Fruit fly (Drosophila melanogaster) whole organism, embryonic: ENCODE measurements around the gene Cpr66Cb.

Experiments
- Adf1 ChIP-seq: fragments of 200-800 bp; sonication (Bioruptor generic); IDR thresholded peaks from 2 replicates; pipeline ENCODE4 v1.3.6; 2022; ENCODE audit warnings: missing biosample characterization, missing genetic modification characterization
- Blimp-1 ChIP-seq: fragments of 200-800 bp; sonication (Bioruptor generic); optimal IDR thresholded peaks from 3 replicates; lab custom pipeline; 2018; ENCODE audit warnings: missing biosample characterization, missing genetic modification characterization, mild to moderate bottlenecking, moderate library complexity, missing genetic modification reagents
- CG10147 ChIP-seq: fragments of 200-800 bp; sonication (Bioruptor generic); optimal IDR thresholded peaks from 2 replicates; lab custom pipeline; 2019; ENCODE audit warnings: missing biosample characterization, mild to moderate bottlenecking, missing genetic modification characterization, moderate library complexity
- CG1024 ChIP-seq: fragments of 200-800 bp; sonication (Bioruptor generic); IDR thresholded peaks from 2 replicates; pipeline ENCODE4 v1.3.6; 2022; ENCODE audit warnings: missing biosample characterization, missing genetic modification characterization
- CG11456 ChIP-seq: fragments of 200-800 bp; sonication (Bioruptor generic); IDR thresholded peaks from 3 replicates; pipeline ENCODE4 v1.3.6; 2022; ENCODE audit warnings: missing biosample characterization, missing genetic modification characterization
- CG12391 ChIP-seq: fragments of 200-800 bp; sonication (Bioruptor generic); optimal IDR thresholded peaks from 3 replicates; lab custom pipeline; 2018; ENCODE audit warnings: missing biosample characterization, mild to moderate bottlenecking, missing genetic modification characterization, moderate library complexity
- CG14860 ChIP-seq: fragments of 200-800 bp; sonication (Bioruptor generic); IDR thresholded peaks from 3 replicates; pipeline ENCODE4 v1.3.6; 2022; ENCODE audit warnings: missing biosample characterization, missing genetic modification characterization; ENCODE audit not compliant: partially characterized antibody
- CG15269 ChIP-seq: fragments of 200-800 bp; sonication (Bioruptor generic); optimal IDR thresholded peaks from 2 replicates; lab custom pipeline; 2018; ENCODE audit warnings: missing biosample characterization, mild to moderate bottlenecking, missing genetic modification characterization, moderate library complexity
- CG16813 ChIP-seq: fragments of 200-800 bp; sonication (Bioruptor generic); IDR thresholded peaks from 3 replicates; pipeline ENCODE4 v1.3.6; 2022; ENCODE audit warnings: missing biosample characterization, missing genetic modification characterization; ENCODE audit not compliant: partially characterized antibody
- CG17361 ChIP-seq: fragments of 200-800 bp; sonication (Bioruptor generic); IDR thresholded peaks from 3 replicates; pipeline ENCODE4 v1.3.6; 2022; ENCODE audit warnings: missing biosample characterization, missing genetic modification characterization
- CG1832 ChIP-seq: fragments of 200-800 bp; sonication (Bioruptor generic); optimal IDR thresholded peaks from 2 replicates; lab custom pipeline; 2017; ENCODE audit warnings: missing biosample characterization, mild to moderate bottlenecking, missing genetic modification characterization, inconsistent platforms
- CG3065 ChIP-seq: fragments of 200-800 bp; sonication (Bioruptor generic); optimal IDR thresholded peaks from 2 replicates; lab custom pipeline; 2016; ENCODE audit warnings: missing biosample characterization, missing genetic modification characterization
- CG3407 ChIP-seq: fragments of 200-800 bp; sonication (Bioruptor generic); optimal IDR thresholded peaks from 2 replicates; lab custom pipeline; 2018; ENCODE audit warnings: missing biosample characterization, mild to moderate bottlenecking, missing genetic modification characterization
- CG4404 ChIP-seq: fragments of 200-800 bp; sonication (Bioruptor generic); IDR thresholded peaks from 2 replicates; pipeline ENCODE4 v1.3.6; 2022; ENCODE audit warnings: missing biosample characterization, missing genetic modification characterization
- CG4820 ChIP-seq: fragments of 200-800 bp; sonication (Bioruptor generic); optimal IDR thresholded peaks from 3 replicates; lab custom pipeline; 2016; ENCODE audit warnings: missing biosample characterization, missing genetic modification characterization
- CG6175 ChIP-seq: fragments of 200-800 bp; sonication (Bioruptor generic); IDR thresholded peaks from 3 replicates; pipeline ENCODE4 v1.3.6; 2022; ENCODE audit warnings: missing biosample characterization, missing genetic modification characterization
- CG8388 ChIP-seq: fragments of 200-800 bp; sonication (Bioruptor generic); optimal IDR thresholded peaks from 2 replicates; lab custom pipeline; 2019; ENCODE audit warnings: missing biosample characterization, mild to moderate bottlenecking, missing genetic modification characterization, moderate library complexity
- CG9727 ChIP-seq: fragments of 200-800 bp; sonication (Bioruptor generic); optimal IDR thresholded peaks from 3 replicates; lab custom pipeline; 2017; ENCODE audit warnings: missing biosample characterization, mild to moderate bottlenecking, missing genetic modification characterization
- CG9932 ChIP-seq: fragments of 200-800 bp; sonication (Bioruptor generic); IDR thresholded peaks from 2 replicates; pipeline ENCODE4 v1.3.6; 2022; ENCODE audit warnings: missing biosample characterization, missing genetic modification characterization
- Deaf1 ChIP-seq: fragments of 200-800 bp; optimal IDR thresholded peaks from 3 replicates; lab custom pipeline; 2019; ENCODE audit warnings: missing biosample characterization, mild to moderate bottlenecking, missing genetic modification characterization, moderate library complexity
- E2f1 ChIP-seq: fragments of 200-800 bp; sonication (Bioruptor generic); IDR thresholded peaks from 2 replicates; pipeline ENCODE4 v1.3.6; 2022; ENCODE audit warnings: missing biosample characterization, missing genetic modification characterization
- Ets65A ChIP-seq: fragments of 200-800 bp; sonication (Bioruptor generic); peaks from one replicate; lab custom pipeline; 2016; ENCODE audit warnings: missing biosample characterization, missing genetic modification characterization
- Fer1 ChIP-seq: fragments of 200-800 bp; sonication (Bioruptor generic); optimal IDR thresholded peaks from 2 replicates; lab custom pipeline; 2017; ENCODE audit warnings: missing biosample characterization, mild to moderate bottlenecking, missing genetic modification characterization
- GATAe ChIP-seq: fragments of 200-800 bp; sonication (Bioruptor generic); conservative IDR thresholded peaks from 2 replicates; pipeline ENCODE4 v1.3.6; 2022; ENCODE audit warnings: missing biosample characterization, missing genetic modification characterization
- Hmx ChIP-seq: fragments of 200-800 bp; sonication (Bioruptor generic); optimal IDR thresholded peaks from 2 replicates; lab custom pipeline; 2016; ENCODE audit warnings: missing biosample characterization, missing genetic modification characterization
- Hr51 ChIP-seq, 2 experiments: fragments of 200-800 bp; sonication (Bioruptor generic); optimal IDR thresholded peaks; 2 replicates in 1 of 2; 3 replicates in 1 of 2; lab custom pipeline; 2016 to 2018; ENCODE audit warnings: missing biosample characterization in 2 of 2, missing genetic modification characterization in 2 of 2, mild to moderate bottlenecking in 1 of 2, moderate library complexity in 1 of 2
- Hr78 ChIP-seq, 2 experiments: fragments of 200-800 bp in 1 of 2; fragments of >200 bp in 1 of 2; sonication (Bioruptor generic) in 1 of 2; optimal IDR thresholded peaks; 2 replicates each; lab custom pipeline; 2017 to 2019; ENCODE audit warnings: missing biosample characterization in 2 of 2, missing genetic modification characterization in 2 of 2, mild to moderate bottlenecking in 1 of 2, moderate library complexity in 1 of 2
- Scr ChIP-seq: fragments of 200-800 bp; sonication (Bioruptor generic); IDR thresholded peaks from 2 replicates; pipeline ENCODE4 v1.3.6; 2022; ENCODE audit warnings: missing biosample characterization, missing genetic modification characterization; ENCODE audit not compliant: partially characterized antibody
- Sin3A ChIP-seq: fragments of >200 bp; optimal IDR thresholded peaks from 2 replicates; lab custom pipeline; 2018
- Taf1 ChIP-seq: fragments of 200-800 bp; sonication (Bioruptor generic); IDR thresholded peaks from 2 replicates; pipeline ENCODE4 v1.3.6; 2022; ENCODE audit warnings: missing biosample characterization, missing genetic modification characterization
- ac ChIP-seq: fragments of 200-800 bp; sonication (Bioruptor generic); optimal IDR thresholded peaks from 3 replicates; lab custom pipeline; 2017; ENCODE audit warnings: missing biosample characterization, mild to moderate bottlenecking, missing genetic modification characterization
- ara ChIP-seq: fragments of 200-800 bp; sonication (Bioruptor generic); IDR thresholded peaks from 2 replicates; pipeline ENCODE4 v1.3.6; 2022; ENCODE audit warnings: missing biosample characterization, missing genetic modification characterization
- bab2 ChIP-seq: fragments of 200-800 bp; sonication (Bioruptor generic); optimal IDR thresholded peaks from 2 replicates; lab custom pipeline; 2016; ENCODE audit warnings: missing biosample characterization, missing genetic modification characterization
- bbx ChIP-seq: fragments of 200-800 bp; sonication (Bioruptor generic); IDR thresholded peaks from 2 replicates; pipeline ENCODE4 v1.3.6; 2022; ENCODE audit warnings: missing biosample characterization, missing genetic modification characterization; ENCODE audit not compliant: partially characterized antibody
- da ChIP-seq: fragments of 200-800 bp; sonication (Bioruptor generic); optimal IDR thresholded peaks from 2 replicates; lab custom pipeline; 2016; ENCODE audit warnings: missing biosample characterization, missing genetic modification characterization
- emc ChIP-seq: fragments of 200-800 bp; sonication (Bioruptor generic); optimal IDR thresholded peaks from 2 replicates; lab custom pipeline; 2016; ENCODE audit warnings: missing biosample characterization, missing genetic modification characterization
- ems ChIP-seq: fragments of 200-800 bp; sonication (Bioruptor generic); optimal IDR thresholded peaks from 3 replicates; lab custom pipeline; 2016; ENCODE audit warnings: missing biosample characterization, missing genetic modification characterization
- jumu ChIP-seq: fragments of 200-800 bp; sonication (Bioruptor generic); optimal IDR thresholded peaks from 3 replicates; lab custom pipeline; 2016; ENCODE audit warnings: missing biosample characterization, missing genetic modification characterization
- kah ChIP-seq: fragments of 200-800 bp; sonication (Bioruptor generic); optimal IDR thresholded peaks from 2 replicates; lab custom pipeline; 2018; ENCODE audit warnings: missing biosample characterization, mild to moderate bottlenecking, missing genetic modification characterization
- klu ChIP-seq: fragments of 200-800 bp; sonication (Bioruptor generic); IDR thresholded peaks from 2 replicates; pipeline ENCODE4 v1.3.6; 2022; ENCODE audit warnings: missing biosample characterization, missing genetic modification characterization
- kni ChIP-seq: fragments of 200-800 bp; sonication (Bioruptor generic); optimal IDR thresholded peaks from 3 replicates; lab custom pipeline; 2017; ENCODE audit warnings: mild to moderate bottlenecking, missing biosample characterization, missing genetic modification reagents, missing genetic modification characterization
- lbe ChIP-seq: fragments of 200-800 bp; sonication (Bioruptor generic); optimal IDR thresholded peaks from 2 replicates; lab custom pipeline; 2016; ENCODE audit warnings: missing biosample characterization, mild to moderate bottlenecking, missing genetic modification characterization
- lilli ChIP-seq: fragments of 200-800 bp; sonication (Bioruptor generic); optimal IDR thresholded peaks from 3 replicates; lab custom pipeline; 2016; ENCODE audit warnings: missing biosample characterization, missing genetic modification characterization
- nom ChIP-seq: fragments of 200-800 bp; sonication (Bioruptor generic); optimal IDR thresholded peaks from 2 replicates; lab custom pipeline; 2017; ENCODE audit warnings: missing biosample characterization, missing genetic modification characterization, mild to moderate bottlenecking, moderate library complexity, missing genetic modification reagents
- p53 ChIP-seq: fragments of 200-800 bp; sonication (Bioruptor generic); optimal IDR thresholded peaks from 2 replicates; lab custom pipeline; 2016; ENCODE audit warnings: missing biosample characterization, missing genetic modification characterization
- pros ChIP-seq: fragments of 200-800 bp; sonication (Bioruptor generic); optimal IDR thresholded peaks from 3 replicates; lab custom pipeline; 2019; ENCODE audit warnings: missing biosample characterization, mild to moderate bottlenecking, missing genetic modification characterization, moderate library complexity
- pzg ChIP-seq: fragments of 200-800 bp; sonication (Bioruptor generic); optimal IDR thresholded peaks from 3 replicates; lab custom pipeline; 2018; ENCODE audit warnings: missing biosample characterization, mild to moderate bottlenecking, missing genetic modification characterization, moderate library complexity
- scrt ChIP-seq: fragments of 200-800 bp; sonication (Bioruptor generic); optimal IDR thresholded peaks from 2 replicates; lab custom pipeline; 2018; ENCODE audit warnings: missing biosample characterization, mild to moderate bottlenecking, missing genetic modification characterization, moderate library complexity
- sd ChIP-seq: fragments of 200-800 bp; sonication (Bioruptor generic); optimal IDR thresholded peaks from 3 replicates; lab custom pipeline; 2018; ENCODE audit warnings: missing biosample characterization, mild to moderate bottlenecking, missing genetic modification characterization, moderate library complexity
- sens ChIP-seq: fragments of 200-800 bp; sonication (Bioruptor generic); peaks from one replicate; lab custom pipeline; 2016; ENCODE audit warnings: missing biosample characterization, missing genetic modification characterization
- sisA ChIP-seq: fragments of 200-800 bp; sonication (Bioruptor generic); IDR thresholded peaks from 2 replicates; pipeline ENCODE4 v1.3.6; 2022; ENCODE audit warnings: missing biosample characterization, missing genetic modification characterization
- sqz ChIP-seq: fragments of 200-800 bp; sonication (Bioruptor generic); optimal IDR thresholded peaks from 3 replicates; lab custom pipeline; 2018; ENCODE audit warnings: missing biosample characterization, mild to moderate bottlenecking, missing genetic modification characterization
- ssp ChIP-seq: fragments of 200-800 bp; sonication (Bioruptor generic); IDR thresholded peaks from 2 replicates; pipeline ENCODE4 v1.3.6; 2022; ENCODE audit warnings: missing biosample characterization, missing genetic modification characterization
- sug ChIP-seq: fragments of 200-800 bp; optimal IDR thresholded peaks from 2 replicates; lab custom pipeline; 2019; ENCODE audit warnings: missing biosample characterization, mild to moderate bottlenecking, missing genetic modification characterization, moderate library complexity

Cpr66Cb gene

DNA sequence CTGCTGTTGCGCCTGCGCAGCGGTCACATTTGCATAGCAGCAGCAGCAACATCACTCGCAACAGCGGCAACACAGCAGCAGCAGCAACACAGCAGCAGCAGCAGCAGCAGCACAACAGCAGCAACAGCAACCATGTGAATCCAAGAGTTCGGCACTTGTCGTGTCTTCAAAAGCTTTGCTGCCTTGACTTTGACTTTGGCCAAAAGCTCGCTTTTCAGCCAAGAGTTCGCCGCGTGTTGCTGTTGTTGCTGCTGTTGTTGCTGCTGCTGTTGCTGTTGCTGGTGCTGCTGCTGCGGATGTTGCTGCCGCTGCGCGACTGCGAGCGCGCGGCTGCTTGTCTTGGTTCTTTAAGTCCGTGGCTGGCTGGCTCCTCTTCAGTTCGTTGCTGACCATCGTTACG, 35.6 kb downstream of the Cpr66Cb start, which contains the start of gene ImpE1 (continued):
- TF ChIP-seq ac = no peak
- TF ChIP-seq CG14860 (GFP tag; lab: Robert Waterston, UW) = no peak
- TF ChIP-seq emc = no peak
- no peak for TF ChIP-seq p53
- no peak for TF ChIP-seq CG4404 (GFP tag; lab: Robert Waterston, UW)
- no peak for TF ChIP-seq CG3407 (GFP tag; lab: Kevin White, UChicago)
- TF ChIP-seq CG10147 = no peak
- TF ChIP-seq lilli (GFP tag; lab: Kevin White, UChicago) = no peak
- TF ChIP-seq Taf1 (GFP tag; lab: Robert Waterston, UW) = no peak
- TF ChIP-seq pros (GFP tag; lab: Kevin White, UChicago) = no peak
- TF ChIP-seq CG9932 (GFP tag; lab: Robert Waterston, UW) = 0 out of 2 replicates have a peak, but pooled peaks have one; percentile 16
- no peak for TF ChIP-seq Sin3A (lab: Kevin White, UChicago)
- peak; percentile 80 for TF ChIP-seq Deaf1 (tag; lab: Kevin White, UChicago)
- TF ChIP-seq Fer1 = no peak
- peak; percentile 24 for TF ChIP-seq nom (GFP tag; lab: Kevin White, UChicago)
- TF ChIP-seq CG16813 = no peak
- TF ChIP-seq da = no peak
- no peak for TF ChIP-seq ssp
- no peak for TF ChIP-seq CG8388
- TF ChIP-seq ems (GFP tag; lab: Kevin White, UChicago) = no peak
- 0 out of 3 replicates have a peak, but pooled peaks have one; percentile 5 for TF ChIP-seq CG11456 (GFP tag; lab: Robert Waterston, UW)
- no peak for TF ChIP-seq CG4820 (GFP tag; lab: Kevin White, UChicago)
- TF ChIP-seq Adf1 = peak; percentile 73
- TF ChIP-seq bab2 (GFP tag; lab: Kevin White, UChicago) = no peak
- TF ChIP-seq GATAe (GFP tag; lab: Robert Waterston, UW) = no peak
- TF ChIP-seq CG1024 = no peak
- TF ChIP-seq CG9727 (GFP tag; lab: Kevin White, UChicago) = no peak
- TF ChIP-seq Ets65A (GFP tag; lab: Kevin White, UChicago) = peak; percentile 35
- peak; percentile 75; the same call in 2 of the 3 replicates for TF ChIP-seq CG6175 (GFP tag; lab: Robert Waterston, UW)
- 0 out of 2 replicates have a peak, but pooled peaks have one; percentile 23 for TF ChIP-seq klu (GFP tag; lab: Robert Waterston, UW)
- no peak for TF ChIP-seq CG17361
- no peak for TF ChIP-seq sisA
- no peak for TF ChIP-seq pzg
- TF ChIP-seq jumu = no peak
- peak; percentile 14 for TF ChIP-seq sens (GFP tag; lab: Kevin White, UChicago)

DNA sequence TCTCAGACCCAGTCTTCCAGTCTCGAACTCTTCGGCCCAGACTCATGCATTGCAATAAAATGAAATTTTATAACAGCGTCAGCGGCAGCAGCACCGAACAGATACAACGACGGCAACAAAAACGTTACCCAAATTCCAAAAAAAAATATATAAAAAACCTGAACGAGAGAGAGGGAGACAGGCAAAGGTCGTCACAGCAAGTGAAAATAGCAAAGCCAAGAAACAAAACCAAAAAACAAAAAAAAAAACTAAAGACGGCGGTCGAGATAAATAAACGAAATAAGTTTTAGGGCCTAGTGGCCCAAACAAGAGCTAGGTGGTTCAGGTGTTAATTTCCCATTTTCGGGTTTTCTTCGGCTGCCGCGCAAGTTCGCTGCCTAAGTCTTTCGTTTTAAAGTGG, 37.6 kb downstream of the Cpr66Cb start:
- TF ChIP-seq kni (GFP tag; lab: Kevin White, UChicago) (peak; percentile 20), E2f1 (GFP tag; lab: Robert Waterston, UW) (no peak), kah (GFP tag; lab: Kevin White, UChicago) (no peak), CG3065 (GFP tag; lab: Kevin White, UChicago) (no peak), CG12391 (tag; lab: Kevin White, UChicago) (no peak), scrt (GFP tag; lab: Kevin White, UChicago) (no peak), lbe (GFP tag; lab: Kevin White, UChicago) (no peak), Blimp-1 (peak; percentile 65), ara (GFP tag; lab: Robert Waterston, UW) (no peak), sqz (GFP tag; lab: Kevin White, UChicago) (peak; percentile 96), CG1832 (GFP tag; lab: Kevin White, UChicago) (no peak), sug (tag; lab: Kevin White, UChicago) (no peak), Hr78 (GFP tag; optimal IDR thresholded peaks at IDR 0.05; lab: Kevin White, UChicago) (peak in 1 of 2 experiments; percentile 47), Hr51 (GFP tag; optimal IDR thresholded peaks at IDR 0.05; lab: Kevin White, UChicago) (no peak), Scr (GFP tag; lab: Robert Waterston, UW) (no peak), sd (tag; lab: Kevin White, UChicago) (peak; percentile 14), bbx (GFP tag; lab: Robert Waterston, UW) (no peak), Hmx (GFP tag; lab: Kevin White, UChicago) (no peak), CG15269 (tag; lab: Kevin White, UChicago) (peak; percentile 70)
